Worm (Caenorhabditis elegans): ENCODE measurements around the gene M176.11.
A peak's percentile ranks its signal among the peaks of the same experiment; 100 is the strongest.

M176.11 gene

ce11 chrII:9466095-9466494 is 44.0 kb downstream of the M176.11 start, which contains the start of gene chil-22:
TSS of gene chil-22 (minus strand) at chrII:9466195.
- TF ChIP-seq nhr-25 (tag; optimal IDR thresholded peaks at IDR 0.05) (no peak), nhr-76 (tag; optimal IDR thresholded peaks at IDR 0.05) (no peak), fkh-10 (GFP tag; optimal IDR thresholded peaks at IDR 0.05) (no peak), pqm-1 (tag; optimal IDR thresholded peaks at IDR 0.05) (no peak), daf-12 (tag; optimal IDR thresholded peaks at IDR 0.05) (no peak), aly-2 (tag; optimal IDR thresholded peaks at IDR 0.05) (no peak), R02D3.7 (tag; optimal IDR thresholded peaks at IDR 0.05) (no peak), ZK546.5 (tag; optimal IDR thresholded peaks at IDR 0.05) (no peak), mdl-1 (tag; optimal IDR thresholded peaks at IDR 0.05) (no peak), lin-15B (tag; optimal IDR thresholded peaks at IDR 0.05) (no peak), ztf-11 (tag; optimal IDR thresholded peaks at IDR 0.05) (no peak), nhr-28 (tag; optimal IDR thresholded peaks at IDR 0.05) (no peak), hmg-11 (tag; optimal IDR thresholded peaks at IDR 0.05) (no peak), jun-1 (tag; optimal IDR thresholded peaks at IDR 0.05) (no peak), elt-3 (tag; optimal IDR thresholded peaks at IDR 0.05) (no peak), lsy-12 (tag; optimal IDR thresholded peaks at IDR 0.05) (no peak)

- TF ChIP-seq ZK546.5 (tag; optimal IDR thresholded peaks at IDR 0.05) (no peak), mml-1 (tag; optimal IDR thresholded peaks at IDR 0.05) (no peak), hmg-11 (tag; optimal IDR thresholded peaks at IDR 0.05) (no peak), pha-4 (tag; optimal IDR thresholded peaks at IDR 0.05) (peak; percentile 49), lsy-12 (tag; optimal IDR thresholded peaks at IDR 0.05) (no peak), jun-1 (tag; optimal IDR thresholded peaks at IDR 0.05) (peak; percentile 82), fkh-10 (GFP tag; optimal IDR thresholded peaks at IDR 0.05) (no peak), snpc-4 (tag; optimal IDR thresholded peaks at IDR 0.05) (no peak), elt-2 (tag; optimal IDR thresholded peaks at IDR 0.05) (peak; percentile 96), pqm-1 (tag; optimal IDR thresholded peaks at IDR 0.05) (peak; percentile 97), nhr-11 (tag; optimal IDR thresholded peaks at IDR 0.05) (no peak), ceh-82 (tag; optimal IDR thresholded peaks at IDR 0.05) (no peak)
These were observed 46.3 kb downstream of the M176.11 start, which contains the start of gene chil-23 for ce11 chrII:9468414-9468813. TSS of gene chil-23 (minus strand) at chrII:9468611.

ce11 chrII:9470027-9470426 is 48.0 kb downstream of the M176.11 start, which contains the start of gene T19H5.6:
TSS of gene T19H5.6 (minus strand) at chrII:9470221.
- peak; percentile 52 for TF ChIP-seq pqm-1 (tag; optimal IDR thresholded peaks at IDR 0.05)
- no peak for TF ChIP-seq ceh-16 (tag; optimal IDR thresholded peaks at IDR 0.05)
- TF ChIP-seq lin-15B (tag; optimal IDR thresholded peaks at IDR 0.05) = no peak
- peak; percentile 71 for TF ChIP-seq elt-2 (tag; optimal IDR thresholded peaks at IDR 0.05)
- no peak for TF ChIP-seq eor-1 (tag; optimal IDR thresholded peaks at IDR 0.05)
